Fruit fly (Drosophila melanogaster) whole organism: Measurements from ENCODE around the gene Acp29AB.

Source experiments
- CG8478 ChIP-seq: fragments of >200 bp; optimal IDR thresholded peaks from 2 replicates; lab custom pipeline; 2018; ENCODE audit warnings: inconsistent platforms
- pan ChIP-seq: fragments of >200 bp; optimal IDR thresholded peaks from 2 replicates; lab custom pipeline; 2017
- psq ChIP-seq: fragments of >200 bp; optimal IDR thresholded peaks from 2 replicates; lab custom pipeline; 2017

- no peak for TF ChIP-seq pan (lab: Kevin White, UChicago)
- no peak for TF ChIP-seq CG8478 (lab: Kevin White, UChicago)
- TF ChIP-seq psq (lab: Kevin White, UChicago) = no peak
Measured at dm6 chr2L:8372248-8372647, 20.8 kb downstream of the Acp29AB start.
